Worm (Caenorhabditis elegans) whole organism, mixed stage, embryonic: ENCODE results near the gene srb-3.
A peak's percentile ranks its signal among the peaks of the same experiment; 100 is the strongest.

Experiments used
- M03D4.4 ChIP-seq: sonication (generic microtip); optimal IDR thresholded peaks from 2 replicates; lab custom pipeline; 2017; ENCODE audit warnings: mild to moderate bottlenecking, missing genetic modification characterization, missing compliant biosample characterization
- bed-3 ChIP-seq: fragments of 200-800 bp; sonication (Bioruptor generic); optimal IDR thresholded peaks from 3 replicates; lab custom pipeline; 2018; ENCODE audit warnings: mild to moderate bottlenecking, missing genetic modification characterization, moderate library complexity, missing compliant biosample characterization
- ceh-39 ChIP-seq: fragments of 150-350 bp; optimal IDR thresholded peaks from 2 replicates; lab custom pipeline; 2014; ENCODE audit warnings: missing biosample characterization, missing genetic modification characterization
- ceh-83 ChIP-seq: fragments of 200-800 bp; sonication (Bioruptor generic); optimal IDR thresholded peaks from 2 replicates; lab custom pipeline; 2018; ENCODE audit warnings: mild to moderate bottlenecking, missing genetic modification characterization, missing compliant biosample characterization
- cnd-1 ChIP-seq: fragments of 200-800 bp; sonication (Bioruptor generic); optimal IDR thresholded peaks from 2 replicates; lab custom pipeline; 2018; ENCODE audit warnings: mild to moderate bottlenecking, missing genetic modification characterization, missing compliant biosample characterization
- drap-1 ChIP-seq: fragments of 200-800 bp; sonication (Bioruptor generic); optimal IDR thresholded peaks from 3 replicates; lab custom pipeline; 2018; ENCODE audit warnings: mild to moderate bottlenecking, missing genetic modification characterization, missing compliant biosample characterization
- elt-1 ChIP-seq: sonication (generic microtip); optimal IDR thresholded peaks from 2 replicates; lab custom pipeline; 2017; ENCODE audit warnings: missing genetic modification characterization, mild to moderate bottlenecking, missing compliant biosample characterization, antibody characterized with exemption, moderate library complexity, borderline replicate concordance; ENCODE audit not compliant: insufficient read depth
- elt-3 ChIP-seq: fragments of 150-350 bp; optimal IDR thresholded peaks from 2 replicates; lab custom pipeline; 2014; ENCODE audit warnings: missing biosample characterization, missing genetic modification characterization
- flh-1 ChIP-seq: fragments of 200-800 bp; sonication (Bioruptor generic); optimal IDR thresholded peaks from 2 replicates; lab custom pipeline; 2018; ENCODE audit warnings: mild to moderate bottlenecking, missing genetic modification characterization, moderate library complexity, missing compliant biosample characterization
- ham-2 ChIP-seq: fragments of 200-800 bp; sonication (Bioruptor generic); optimal IDR thresholded peaks from 2 replicates; lab custom pipeline; 2018; ENCODE audit warnings: mild to moderate bottlenecking, missing genetic modification characterization, missing compliant biosample characterization
- hlh-1 ChIP-seq: fragments of 150-350 bp; optimal IDR thresholded peaks from 2 replicates; lab custom pipeline; 2014; ENCODE audit warnings: missing biosample characterization, missing genetic modification reagents, missing genetic modification characterization
- lin-32 ChIP-seq: fragments of 200-800 bp; sonication (Bioruptor generic); optimal IDR thresholded peaks from 2 replicates; lab custom pipeline; 2018; ENCODE audit warnings: mild to moderate bottlenecking, missing genetic modification characterization, missing compliant biosample characterization
- lsy-2 ChIP-seq: fragments of 150-350 bp; optimal IDR thresholded peaks from 2 replicates; lab custom pipeline; 2014; ENCODE audit warnings: missing biosample characterization, missing genetic modification characterization
- mab-5 ChIP-seq: fragments of 150-350 bp; optimal IDR thresholded peaks from 2 replicates; lab custom pipeline; 2014; ENCODE audit warnings: missing biosample characterization, missing genetic modification characterization
- mep-1 ChIP-seq: fragments of 150-350 bp; optimal IDR thresholded peaks from 2 replicates; lab custom pipeline; 2017; ENCODE audit warnings: missing biosample characterization, missing genetic modification reagents, missing genetic modification characterization, inconsistent platforms
- mls-2 ChIP-seq: sonication (generic microtip); optimal IDR thresholded peaks from 2 replicates; lab custom pipeline; 2016; ENCODE audit warnings: mild to moderate bottlenecking, missing genetic modification characterization, moderate library complexity, missing compliant biosample characterization
- nhr-12 ChIP-seq: fragments of 150-350 bp; optimal IDR thresholded peaks from 2 replicates; lab custom pipeline; 2014; ENCODE audit warnings: missing biosample characterization, missing genetic modification characterization
- nhr-2 ChIP-seq: fragments of 150-350 bp; optimal IDR thresholded peaks from 2 replicates; lab custom pipeline; 2014; ENCODE audit warnings: missing biosample characterization, missing genetic modification characterization
- nhr-28 ChIP-seq: fragments of 150-350 bp; optimal IDR thresholded peaks from 2 replicates; lab custom pipeline; 2014; ENCODE audit warnings: missing biosample characterization, missing genetic modification characterization
- nhr-76 ChIP-seq: sonication (generic microtip); optimal IDR thresholded peaks from 2 replicates; lab custom pipeline; 2017; ENCODE audit warnings: missing biosample characterization, missing genetic modification characterization
- pha-4 ChIP-seq: fragments of 150-350 bp; optimal IDR thresholded peaks from 2 replicates; lab custom pipeline; 2018; ENCODE audit warnings: missing biosample characterization, missing genetic modification reagents, missing genetic modification characterization
- sem-2 ChIP-seq: fragments of 200-800 bp; sonication (Bioruptor generic); optimal IDR thresholded peaks from 2 replicates; lab custom pipeline; 2018; ENCODE audit warnings: mild to moderate bottlenecking, missing genetic modification characterization, missing compliant biosample characterization
- snpc-4 ChIP-seq: fragments of 150-350 bp; optimal IDR thresholded peaks from 2 replicates; lab custom pipeline; 2014; ENCODE audit warnings: missing biosample characterization, missing genetic modification characterization
- sptf-1 ChIP-seq: sonication (generic microtip); optimal IDR thresholded peaks from 2 replicates; lab custom pipeline; 2017; ENCODE audit warnings: mild to moderate bottlenecking, missing genetic modification characterization, moderate library complexity, missing compliant biosample characterization
- tbx-8 ChIP-seq: fragments of 200-800 bp; sonication (Bioruptor generic); optimal IDR thresholded peaks from 2 replicates; lab custom pipeline; 2018; ENCODE audit warnings: mild to moderate bottlenecking, missing genetic modification characterization, moderate library complexity, missing compliant biosample characterization
- unc-120 ChIP-seq: sonication (generic microtip); optimal IDR thresholded peaks from 2 replicates; lab custom pipeline; 2017; ENCODE audit warnings: missing genetic modification characterization, missing compliant biosample characterization; ENCODE audit not compliant: poor library complexity, severe bottlenecking
- unc-39 ChIP-seq: fragments of 150-350 bp; optimal IDR thresholded peaks from 2 replicates; lab custom pipeline; 2014; ENCODE audit warnings: missing biosample characterization, missing genetic modification characterization
- unc-62 ChIP-seq: fragments of 150-350 bp; optimal IDR thresholded peaks from 2 replicates; lab custom pipeline; 2014; ENCODE audit warnings: missing biosample characterization, missing genetic modification reagents, missing genetic modification characterization
- zip-8 ChIP-seq: fragments of 150-350 bp; optimal IDR thresholded peaks from 2 replicates; lab custom pipeline; 2014; ENCODE audit warnings: missing biosample characterization, missing genetic modification characterization

Gene srb-3

DNA sequence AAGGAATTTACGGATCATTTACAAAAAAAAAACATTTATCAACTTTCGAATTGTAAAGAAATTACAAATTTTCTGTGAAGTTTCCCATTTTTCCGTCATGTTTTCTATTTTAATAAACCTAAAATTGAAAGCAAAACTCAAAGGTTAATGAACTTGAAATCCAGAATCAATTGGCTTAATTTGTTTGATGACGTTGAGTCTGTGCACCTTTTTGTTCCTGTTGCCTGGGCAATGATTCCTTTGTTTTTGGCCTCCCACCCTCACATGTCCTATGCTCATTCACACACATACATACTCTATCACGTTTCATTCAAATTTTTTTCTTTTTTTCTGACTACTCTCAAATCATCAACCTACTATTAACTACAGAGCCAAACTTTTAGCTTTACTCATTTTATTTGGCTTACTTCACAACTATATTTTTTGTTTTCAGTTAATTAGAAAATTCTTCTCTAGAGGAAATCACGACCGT, 30.3 kb downstream of the srb-3 start, which contains the start of gene F58A6.2:
Gene F58A6.2, plus strand, starts transcription at position 422 of the 472 bp plus-strand sequence.
- TF ChIP-seq ceh-39 (no peak), lin-32 (GFP tag; lab: Kevin White, UChicago) (no peak), mep-1 (tag; lab: Kevin White, UChicago) (no peak), ham-2 (no peak), nhr-12 (tag; lab: Kevin White, UChicago) (no peak), zip-8 (tag; lab: Kevin White, UChicago) (no peak), nhr-2 (tag; lab: Kevin White, UChicago) (no peak), sptf-1 (no peak), elt-3 (no peak), drap-1 (GFP tag; lab: Kevin White, UChicago) (no peak), mls-2 (tag; lab: Kevin White, UChicago) (no peak), lsy-2 (tag; lab: Kevin White, UChicago) (no peak), nhr-28 (tag; lab: Kevin White, UChicago) (no peak), mab-5 (tag; lab: Kevin White, UChicago) (no peak), elt-1 (tag; lab: Kevin White, UChicago) (no peak), tbx-8 (GFP tag; lab: Kevin White, UChicago) (no peak)
- TF ChIP-seq, all 35 proteins: peak for 0

DNA sequence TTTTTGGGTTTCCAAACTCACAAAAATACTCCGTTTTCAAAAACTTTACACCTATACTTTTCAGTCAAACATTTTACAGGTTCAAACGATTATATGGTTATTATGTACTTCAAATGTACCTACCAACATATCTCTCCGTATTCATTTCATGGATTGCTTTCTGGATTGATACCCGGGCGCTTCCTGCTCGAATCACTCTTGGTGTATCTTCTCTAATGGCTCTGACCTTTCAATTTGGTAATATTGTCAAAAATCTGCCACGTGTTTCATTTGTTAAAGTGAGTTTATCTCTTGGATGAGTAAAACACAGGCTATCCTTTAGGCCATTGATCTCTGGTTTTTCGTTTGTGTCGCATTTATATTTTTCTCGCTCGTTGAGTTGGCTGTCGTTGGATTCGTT, 34.8 kb downstream of the srb-3 start:
- TF ChIP-seq unc-39 (no peak), pha-4 (tag; lab: Kevin White, UChicago) (no peak), mab-5 (tag; lab: Kevin White, UChicago) (no peak), ham-2 (no peak), mls-2 (tag; lab: Kevin White, UChicago) (no peak), hlh-1 (tag; lab: Kevin White, UChicago) (no peak)

DNA sequence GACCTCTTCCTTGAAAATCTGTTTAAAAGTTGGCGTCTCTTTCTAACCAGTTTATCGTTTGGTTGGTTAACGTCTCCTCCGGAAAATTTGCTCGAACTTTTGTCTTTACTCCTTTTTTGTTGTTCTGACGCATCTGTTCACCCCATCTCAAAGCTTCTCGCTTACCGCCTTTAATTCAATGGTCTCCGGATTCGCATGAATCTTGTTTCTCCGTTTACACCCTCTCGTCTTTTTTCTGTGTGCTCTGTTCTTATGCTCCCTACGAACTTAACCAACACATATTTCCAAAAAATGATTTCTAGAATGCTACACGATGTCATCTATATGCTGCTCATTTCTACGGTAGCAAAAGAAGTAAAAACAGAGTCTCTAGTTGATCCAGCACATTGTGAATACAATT, 36.6 kb downstream of the srb-3 start, which contains the start of gene lgc-56:
Gene lgc-56, plus strand, starts transcription at position 301 of the 400 bp plus-strand sequence.
- TF ChIP-seq pha-4 (tag; lab: Kevin White, UChicago): no peak
- no peak for TF ChIP-seq lin-32 (GFP tag; lab: Kevin White, UChicago)
- no peak for TF ChIP-seq tbx-8 (GFP tag; lab: Kevin White, UChicago)
- TF ChIP-seq elt-3: no peak
- no peak for TF ChIP-seq mep-1 (tag; lab: Kevin White, UChicago)
- no peak for TF ChIP-seq nhr-28 (tag; lab: Kevin White, UChicago)
- TF ChIP-seq nhr-76 (tag; lab: Kevin White, UChicago): no peak
- no peak for TF ChIP-seq mab-5 (tag; lab: Kevin White, UChicago)
- no peak for TF ChIP-seq unc-120 (tag; lab: Kevin White, UChicago)
- TF ChIP-seq sptf-1: no peak
- TF ChIP-seq ceh-39: no peak
- TF ChIP-seq snpc-4 (tag; lab: Kevin White, UChicago): no peak
- TF ChIP-seq M03D4.4 (tag; lab: Kevin White, UChicago): no peak
- no peak for TF ChIP-seq zip-8 (tag; lab: Kevin White, UChicago)
- no peak for TF ChIP-seq unc-39
- no peak for TF ChIP-seq sem-2 (GFP tag; lab: Kevin White, UChicago)
- TF ChIP-seq elt-1 (tag; lab: Kevin White, UChicago): no peak
- TF ChIP-seq flh-1 (GFP tag; lab: Kevin White, UChicago): no peak
- TF ChIP-seq bed-3 (GFP tag; lab: Kevin White, UChicago): no peak
- TF ChIP-seq hlh-1 (tag; lab: Kevin White, UChicago): no peak
- TF ChIP-seq, all 35 proteins: peak for 0

DNA sequence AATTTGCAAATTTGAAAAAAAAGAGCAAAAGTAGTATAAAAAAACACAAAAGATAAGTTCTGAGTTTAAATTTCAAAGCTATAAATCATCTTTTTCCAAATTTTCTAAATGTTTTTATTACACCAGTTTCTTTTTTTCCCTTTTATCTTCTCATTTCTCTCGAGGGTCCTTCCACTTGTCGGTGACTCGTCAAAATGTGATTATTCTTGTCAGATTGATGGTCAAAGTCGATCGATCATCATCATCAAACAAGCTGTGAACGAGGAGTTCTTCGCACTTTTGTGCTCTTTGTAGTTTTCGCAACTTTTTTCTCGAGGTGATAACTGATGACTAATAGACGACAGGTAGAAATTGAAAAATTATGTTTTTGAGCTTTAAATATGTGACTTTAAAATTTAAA, 46.0 kb downstream of the srb-3 start:
- TF ChIP-seq unc-62: peak; percentile 86
- TF ChIP-seq sptf-1: no peak

DNA sequence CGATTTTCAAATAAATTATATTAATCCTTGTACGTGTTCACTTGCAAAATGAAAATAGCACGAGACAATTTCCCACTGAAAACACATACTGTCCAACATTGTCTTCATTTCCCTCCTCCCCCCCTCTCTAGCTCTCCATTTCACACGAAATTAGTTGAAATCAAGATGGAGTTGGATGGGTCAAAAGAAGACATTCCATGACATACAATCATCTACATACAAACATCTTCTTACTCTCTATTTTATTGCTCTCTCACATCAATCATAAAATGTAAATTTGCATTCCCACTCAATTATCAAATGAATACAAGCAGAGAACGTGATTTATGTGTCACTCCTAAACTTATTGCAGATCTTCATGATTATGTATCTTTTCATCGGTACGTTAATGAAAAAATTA, 50.9 kb downstream of the srb-3 start, which contains the start of gene srsy-1:
Gene srsy-1, plus strand, starts transcription at position 301 of the 400 bp plus-strand sequence.
- no peak for TF ChIP-seq cnd-1 (tag; lab: Kevin White, UChicago)
- TF ChIP-seq unc-62: no peak
- no peak for TF ChIP-seq mls-2 (tag; lab: Kevin White, UChicago)
- no peak for TF ChIP-seq ceh-83 (GFP tag; lab: Kevin White, UChicago)
- TF ChIP-seq unc-120 (tag; lab: Kevin White, UChicago): no peak
- no peak for TF ChIP-seq ham-2
- TF ChIP-seq, all 35 proteins: peak for 0
